Fruit fly (Drosophila melanogaster) whole organism, wandering third instar larva: ENCODE data around the gene RhoGAP92B.

Source experiments
- Abd-B ChIP-seq: fragments of >200 bp; optimal IDR thresholded peaks from 2 replicates; lab custom pipeline; 2017; ENCODE audit warnings: missing biosample characterization, missing genetic modification characterization
- CG32264 ChIP-seq: fragments of 200-800 bp; sonication (Bioruptor generic); optimal IDR thresholded peaks from 2 replicates; lab custom pipeline; 2016; ENCODE audit warnings: missing biosample characterization, missing genetic modification characterization
- CG9705 ChIP-seq: fragments of 200-800 bp; sonication (Bioruptor generic); optimal IDR thresholded peaks from 2 replicates; lab custom pipeline; 2018; ENCODE audit warnings: missing biosample characterization, mild to moderate bottlenecking, missing genetic modification characterization
- CrebA ChIP-seq: fragments of 200-800 bp; sonication (Bioruptor generic); optimal IDR thresholded peaks from 2 replicates; lab custom pipeline; 2016; ENCODE audit warnings: missing biosample characterization, mild to moderate bottlenecking, missing genetic modification characterization, borderline replicate concordance
- Dif ChIP-seq: fragments of 200-275, 200-300 bp; sonication (Bioruptor generic); optimal IDR thresholded peaks from 2 replicates; lab custom pipeline; 2018; ENCODE audit warnings: missing biosample characterization, missing genetic modification characterization; ENCODE audit not compliant: partially characterized antibody
- GATAd ChIP-seq: sonication (Bioruptor generic); optimal IDR thresholded peaks from 2 replicates; lab custom pipeline; 2016; ENCODE audit warnings: missing biosample characterization, missing genetic modification characterization
- HLH106 ChIP-seq: fragments of 200-800 bp; optimal IDR thresholded peaks from 3 replicates; lab custom pipeline; 2019; ENCODE audit warnings: missing biosample characterization, mild to moderate bottlenecking, missing genetic modification characterization, moderate library complexity
- Hnf4 ChIP-seq: fragments of 200-800 bp; sonication (Bioruptor generic); optimal IDR thresholded peaks from 2 replicates; lab custom pipeline; 2016; ENCODE audit warnings: missing biosample characterization, mild to moderate bottlenecking, missing genetic modification characterization
- Hr78 ChIP-seq: fragments of >200 bp; optimal IDR thresholded peaks from 2 replicates; lab custom pipeline; 2017; ENCODE audit warnings: missing biosample characterization, missing genetic modification characterization
- Mio ChIP-seq: sonication (Bioruptor generic); optimal IDR thresholded peaks from 2 replicates; lab custom pipeline; 2016; ENCODE audit warnings: missing biosample characterization, missing genetic modification characterization
- N ChIP-seq: fragments of >200 bp; optimal IDR thresholded peaks from 2 replicates; lab custom pipeline; 2018; ENCODE audit warnings: missing biosample characterization, missing external identifiers, missing genetic modification characterization
- OdsH ChIP-seq: fragments of 200-800 bp; sonication (Bioruptor generic); optimal IDR thresholded peaks from 2 replicates; lab custom pipeline; 2016; ENCODE audit warnings: missing biosample characterization, mild to moderate bottlenecking, missing genetic modification characterization
- Rel ChIP-seq, 2 experiments: fragments of 200-800 bp; sonication (Bioruptor generic) in 1 of 2; optimal IDR thresholded peaks; 2 replicates in 1 of 2; 3 replicates in 1 of 2; lab custom pipeline; 2016 to 2019; ENCODE audit warnings: mild to moderate bottlenecking in 2 of 2, missing biosample characterization in 2 of 2, missing genetic modification characterization in 2 of 2, moderate library complexity in 1 of 2
- Sp1 ChIP-seq: fragments of 200-800 bp; sonication (Bioruptor generic); optimal IDR thresholded peaks from 3 replicates; lab custom pipeline; 2019; ENCODE audit warnings: missing biosample characterization, mild to moderate bottlenecking, missing genetic modification characterization, moderate library complexity
- Vsx2 ChIP-seq: fragments of 200-300, 225-300 bp; sonication (Bioruptor generic); optimal IDR thresholded peaks from 2 replicates; lab custom pipeline; 2018; ENCODE audit warnings: missing biosample characterization, missing genetic modification characterization; ENCODE audit not compliant: partially characterized antibody
- br ChIP-seq: fragments of 200-800 bp; sonication (Bioruptor generic); optimal IDR thresholded peaks from 2 replicates; lab custom pipeline; 2016; ENCODE audit warnings: missing biosample characterization, missing genetic modification characterization
- brk ChIP-seq: fragments of 200-800 bp; sonication (Bioruptor generic); optimal IDR thresholded peaks from 2 replicates; lab custom pipeline; 2016; ENCODE audit warnings: missing biosample characterization, mild to moderate bottlenecking, missing genetic modification characterization
- dl ChIP-seq, 2 experiments: fragments of 175-275, 200-275 bp in 1 of 2; fragments of 200-275 bp in 1 of 2; sonication (Bioruptor generic); optimal IDR thresholded peaks; lab custom pipeline; 2018; ENCODE audit warnings: mild to moderate bottlenecking in 2 of 2, missing biosample characterization in 2 of 2, missing genetic modification characterization in 2 of 2, moderate library complexity in 2 of 2; ENCODE audit not compliant: partially characterized antibody in 2 of 2, insufficient read depth in 1 of 2
- dmrt93B ChIP-seq: fragments of 200-800 bp; sonication (Bioruptor generic); optimal IDR thresholded peaks from 2 replicates; lab custom pipeline; 2018; ENCODE audit warnings: missing biosample characterization, mild to moderate bottlenecking, missing genetic modification characterization
- dsf ChIP-seq: sonication (Bioruptor generic); optimal IDR thresholded peaks from 2 replicates; lab custom pipeline; 2016; ENCODE audit warnings: missing biosample characterization, missing genetic modification characterization, borderline replicate concordance
- ey ChIP-seq: fragments of 200-800 bp; sonication (Bioruptor generic); optimal IDR thresholded peaks from 2 replicates; lab custom pipeline; 2016; ENCODE audit warnings: missing biosample characterization, missing genetic modification characterization
- foxo ChIP-seq, 2 experiments: fragments of 200-800 bp; sonication (Bioruptor generic); optimal IDR thresholded peaks; 2 replicates in 1 of 2; 3 replicates in 1 of 2; lab custom pipeline; 2016 to 2017; ENCODE audit warnings: missing biosample characterization in 2 of 2, missing genetic modification characterization in 2 of 2
- fru ChIP-seq: fragments of 200-800 bp; sonication (Bioruptor generic); optimal IDR thresholded peaks from 3 replicates; lab custom pipeline; 2016; ENCODE audit warnings: missing biosample characterization, mild to moderate bottlenecking, missing genetic modification characterization
- h ChIP-seq: fragments of 200-800 bp; sonication (Bioruptor generic); optimal IDR thresholded peaks from 3 replicates; lab custom pipeline; 2016; ENCODE audit warnings: missing biosample characterization, mild to moderate bottlenecking, missing genetic modification characterization
- lola ChIP-seq: fragments of >200 bp; optimal IDR thresholded peaks from 2 replicates; lab custom pipeline; 2017; ENCODE audit warnings: missing biosample characterization, missing genetic modification characterization
- pan ChIP-seq: fragments of >200 bp; optimal IDR thresholded peaks from 2 replicates; lab custom pipeline; 2017
- psq ChIP-seq: fragments of 200-800 bp; sonication (Bioruptor generic); optimal IDR thresholded peaks from 3 replicates; lab custom pipeline; 2017; ENCODE audit warnings: missing biosample characterization, mild to moderate bottlenecking, missing genetic modification characterization, moderate library complexity
- rgr ChIP-seq: fragments of 200-800 bp; sonication (Bioruptor generic); optimal IDR thresholded peaks from 3 replicates; lab custom pipeline; 2016; ENCODE audit warnings: missing biosample characterization, mild to moderate bottlenecking, missing genetic modification characterization
- sv ChIP-seq: fragments of 200-800 bp; sonication (Bioruptor generic); optimal IDR thresholded peaks from 3 replicates; lab custom pipeline; 2016; ENCODE audit warnings: missing biosample characterization, missing genetic modification characterization
- usp ChIP-seq: fragments of >200 bp; optimal IDR thresholded peaks from 2 replicates; lab custom pipeline; 2017; ENCODE audit warnings: missing biosample characterization, missing genetic modification characterization
- woc ChIP-seq: sonication (Bioruptor generic); optimal IDR thresholded peaks from 2 replicates; lab custom pipeline; 2016; ENCODE audit warnings: missing biosample characterization, mild to moderate bottlenecking, missing genetic modification characterization

RhoGAP92B gene

dm6 chr3R:19880431-19880939 lies 24.5 kb upstream of the RhoGAP92B start:
- TF ChIP-seq br (GFP tag; lab: Kevin White, UChicago) (peak; percentile 66), pan (no peak), Rel (GFP tag; optimal IDR thresholded peaks at IDR 0.05; lab: Kevin White, UChicago) (peak; percentile 52), Rel (tag; optimal IDR thresholded peaks at IDR 0.05; lab: Kevin White, UChicago) (peak; percentile 39), Hnf4 (no peak), CrebA (no peak), brk (GFP tag; lab: Kevin White, UChicago) (no peak), dl (GFP tag; optimal IDR thresholded peaks at IDR 0.05; lab: Kevin White, UChicago; ENCODE audit: insufficient read depth in 1 of 2, partially characterized antibody in 2 of 2) (no peak), ey (peak; percentile 74), usp (GFP tag; lab: Kevin White, UChicago) (no peak), fru (GFP tag; lab: Kevin White, UChicago) (peak; percentile 67), OdsH (GFP tag; lab: Kevin White, UChicago) (peak; percentile 69), dmrt93B (peak; percentile 48), foxo (GFP tag; optimal IDR thresholded peaks at IDR 0.05; lab: Kevin White, UChicago) (peak; percentile 60 to 79), Sp1 (GFP tag; lab: Kevin White, UChicago) (peak; percentile 68), h (GFP tag; lab: Kevin White, UChicago) (peak; percentile 80), woc (GFP tag; lab: Kevin White, UChicago) (no peak), HLH106 (tag; lab: Kevin White, UChicago) (peak; percentile 67), sv (GFP tag; lab: Kevin White, UChicago) (no peak), Vsx2 (GFP tag; lab: Kevin White, UChicago) (no peak), Abd-B (GFP tag; lab: Kevin White, UChicago) (no peak), rgr (GFP tag; lab: Kevin White, UChicago) (peak; percentile 73), CG32264 (GFP tag; lab: Kevin White, UChicago) (no peak), psq (peak; percentile 17), Hr78 (no peak), CG9705 (GFP tag; lab: Kevin White, UChicago) (peak; percentile 40), Mio (GFP tag; lab: Kevin White, UChicago) (no peak)

- TF ChIP-seq Rel (GFP tag; optimal IDR thresholded peaks at IDR 0.05; lab: Kevin White, UChicago) (no peak), Rel (tag; optimal IDR thresholded peaks at IDR 0.05; lab: Kevin White, UChicago) (no peak), lola (GFP tag; lab: Kevin White, UChicago) (no peak), dl (GFP tag; optimal IDR thresholded peaks at IDR 0.05; lab: Kevin White, UChicago; ENCODE audit: insufficient read depth in 1 of 2, partially characterized antibody in 2 of 2) (no peak), h (GFP tag; lab: Kevin White, UChicago) (no peak), foxo (GFP tag; optimal IDR thresholded peaks at IDR 0.05; lab: Kevin White, UChicago) (no peak), rgr (GFP tag; lab: Kevin White, UChicago) (no peak), brk (GFP tag; lab: Kevin White, UChicago) (no peak), Vsx2 (GFP tag; lab: Kevin White, UChicago) (no peak), dsf (GFP tag; lab: Kevin White, UChicago) (no peak)
Observed at dm6 chr3R:19888156-19888784, 16.7 kb upstream of the RhoGAP92B start, which contains the start of gene ninaE. ninaE (minus strand) TSS chr3R:19888206.

- TF ChIP-seq dl (GFP tag; optimal IDR thresholded peaks at IDR 0.05; lab: Kevin White, UChicago; ENCODE audit: insufficient read depth in 1 of 2, partially characterized antibody in 2 of 2) (peak; percentile 56 to 70), fru (GFP tag; lab: Kevin White, UChicago) (peak; percentile 13), GATAd (GFP tag; lab: Kevin White, UChicago) (no peak), N (GFP tag; lab: Kevin White, UChicago) (no peak), Dif (GFP tag; lab: Kevin White, UChicago) (peak; percentile 78)
Observed at dm6 chr3R:19889603-19890187, 15.3 kb upstream of the RhoGAP92B start.
